Fruit fly (Drosophila melanogaster) whole organism, embryonic: ENCODE data around the gene CG9577.

Experiments
- Bgb ChIP-seq: fragments of 200-800 bp; sonication (Bioruptor generic); IDR thresholded peaks from 2 replicates; pipeline ENCODE4 v1.3.6; 2022; ENCODE audit warnings: missing biosample characterization, missing genetic modification characterization; ENCODE audit not compliant: partially characterized antibody
- CG10321 ChIP-seq: fragments of 200-800 bp; sonication (Bioruptor generic); IDR thresholded peaks from 2 replicates; pipeline ENCODE4 v1.3.6; 2022; ENCODE audit warnings: missing biosample characterization, missing genetic modification characterization
- CG11398 ChIP-seq: fragments of 200-800 bp; sonication (Bioruptor generic); optimal IDR thresholded peaks from 2 replicates; lab custom pipeline; 2016; ENCODE audit warnings: missing biosample characterization, missing genetic modification characterization
- CG11456 ChIP-seq: fragments of 200-800 bp; sonication (Bioruptor generic); IDR thresholded peaks from 3 replicates; pipeline ENCODE4 v1.3.6; 2022; ENCODE audit warnings: missing biosample characterization, missing genetic modification characterization
- CG12155 ChIP-seq: fragments of 200-800 bp; sonication (Bioruptor generic); optimal IDR thresholded peaks from 3 replicates; lab custom pipeline; 2016; ENCODE audit warnings: missing biosample characterization, missing genetic modification characterization
- CG12942 ChIP-seq: fragments of 200-800 bp; sonication (Bioruptor generic); optimal IDR thresholded peaks from 3 replicates; lab custom pipeline; 2016; ENCODE audit warnings: missing biosample characterization, missing genetic modification characterization
- CG14965 ChIP-seq: fragments of 200-800 bp; sonication (Bioruptor generic); optimal IDR thresholded peaks from 2 replicates; lab custom pipeline; 2016; ENCODE audit warnings: missing biosample characterization, missing genetic modification characterization, borderline replicate concordance
- CG2116 ChIP-seq: fragments of 200-800 bp; sonication (Bioruptor generic); optimal IDR thresholded peaks from 3 replicates; lab custom pipeline; 2018; ENCODE audit warnings: missing biosample characterization, mild to moderate bottlenecking, missing genetic modification characterization
- CG2202 ChIP-seq: fragments of 200-800 bp; sonication (Bioruptor generic); optimal IDR thresholded peaks from 2 replicates; lab custom pipeline; 2018; ENCODE audit warnings: missing biosample characterization, mild to moderate bottlenecking, missing genetic modification characterization
- CG2712 ChIP-seq: fragments of 200-800 bp; optimal IDR thresholded peaks from 3 replicates; lab custom pipeline; 2019; ENCODE audit warnings: missing biosample characterization, mild to moderate bottlenecking, missing genetic modification characterization, moderate library complexity
- CG2889 ChIP-seq: fragments of 200-800 bp; sonication (Bioruptor generic); IDR thresholded peaks from 3 replicates; pipeline ENCODE4 v1.3.6; 2022; ENCODE audit warnings: missing biosample characterization, missing genetic modification characterization
- CG3065 ChIP-seq: fragments of 200-800 bp; sonication (Bioruptor generic); optimal IDR thresholded peaks from 2 replicates; lab custom pipeline; 2016; ENCODE audit warnings: missing biosample characterization, missing genetic modification characterization
- CG31365 ChIP-seq: fragments of 200-800 bp; sonication (Bioruptor generic); optimal IDR thresholded peaks from 2 replicates; lab custom pipeline; 2018; ENCODE audit warnings: missing biosample characterization, mild to moderate bottlenecking, missing genetic modification characterization
- CG31388 ChIP-seq: fragments of 200-800 bp; sonication (Bioruptor generic); optimal IDR thresholded peaks from 2 replicates; lab custom pipeline; 2016; ENCODE audit warnings: missing biosample characterization, missing genetic modification characterization
- CG3726 ChIP-seq: fragments of 200-800 bp; sonication (Bioruptor generic); IDR thresholded peaks from 3 replicates; pipeline ENCODE4, ENCODE4 v1.3.6; 2022; ENCODE audit warnings: missing biosample characterization, missing genetic modification characterization
- CG42726 ChIP-seq: fragments of 200-800 bp; sonication (Bioruptor generic); IDR thresholded peaks from 2 replicates; pipeline ENCODE4 v1.3.6; 2022; ENCODE audit warnings: missing biosample characterization, missing genetic modification characterization; ENCODE audit not compliant: partially characterized antibody
- CG7271 ChIP-seq: fragments of 200-800 bp; sonication (Bioruptor generic); optimal IDR thresholded peaks from 2 replicates; lab custom pipeline; 2018; ENCODE audit warnings: missing biosample characterization, mild to moderate bottlenecking, missing genetic modification characterization, moderate library complexity
- CG7556 ChIP-seq: fragments of 200-800 bp; sonication (Bioruptor generic); optimal IDR thresholded peaks from 2 replicates; lab custom pipeline; 2017; ENCODE audit warnings: missing biosample characterization, mild to moderate bottlenecking, missing genetic modification characterization
- CG7745 ChIP-seq: fragments of 200-800 bp; sonication (Bioruptor generic); optimal IDR thresholded peaks from 2 replicates; lab custom pipeline; 2018; ENCODE audit warnings: missing biosample characterization, mild to moderate bottlenecking, missing genetic modification characterization, moderate library complexity
- CG8359 ChIP-seq: fragments of 200-800 bp; sonication (Bioruptor generic); optimal IDR thresholded peaks from 2 replicates; lab custom pipeline; 2017; ENCODE audit warnings: missing biosample characterization, mild to moderate bottlenecking, missing genetic modification characterization, borderline replicate concordance
- CG8944 ChIP-seq: fragments of 200-800 bp; sonication (Bioruptor generic); optimal IDR thresholded peaks from 3 replicates; lab custom pipeline; 2016; ENCODE audit warnings: missing biosample characterization, missing genetic modification characterization
- D ChIP-seq, 2 experiments: fragments of 200-800 bp in 1 of 2; fragments of >200 bp in 1 of 2; sonication (Bioruptor generic) in 1 of 2; optimal IDR thresholded peaks; 2 replicates in 1 of 2; 3 replicates in 1 of 2; lab custom pipeline; 2017; ENCODE audit warnings: mild to moderate bottlenecking in 1 of 2, missing biosample characterization in 1 of 2, missing genetic modification characterization in 1 of 2, missing genetic modification reagents in 1 of 2
- HLH54F ChIP-seq: fragments of 200-800 bp; sonication (Bioruptor generic); optimal IDR thresholded peaks from 3 replicates; lab custom pipeline; 2016; ENCODE audit warnings: missing biosample characterization, missing genetic modification characterization
- Hmx ChIP-seq: fragments of 200-800 bp; sonication (Bioruptor generic); optimal IDR thresholded peaks from 2 replicates; lab custom pipeline; 2016; ENCODE audit warnings: missing biosample characterization, missing genetic modification characterization
- Hr78 ChIP-seq, 2 experiments: fragments of 200-800 bp in 1 of 2; fragments of >200 bp in 1 of 2; sonication (Bioruptor generic) in 1 of 2; optimal IDR thresholded peaks; 2 replicates each; lab custom pipeline; 2017 to 2019; ENCODE audit warnings: missing biosample characterization in 2 of 2, missing genetic modification characterization in 2 of 2, mild to moderate bottlenecking in 1 of 2, moderate library complexity in 1 of 2
- NC2α ChIP-seq: fragments of 200-800 bp; sonication (Bioruptor generic); optimal IDR thresholded peaks from 2 replicates; lab custom pipeline; 2016; ENCODE audit warnings: missing biosample characterization, missing genetic modification characterization
- Nf-YA ChIP-seq: fragments of 200-800 bp; sonication (Bioruptor generic); IDR thresholded peaks from 2 replicates; pipeline ENCODE4 v1.3.6; 2022; ENCODE audit warnings: missing biosample characterization, missing genetic modification characterization
- Scr ChIP-seq: fragments of 200-800 bp; sonication (Bioruptor generic); IDR thresholded peaks from 2 replicates; pipeline ENCODE4 v1.3.6; 2022; ENCODE audit warnings: missing biosample characterization, missing genetic modification characterization; ENCODE audit not compliant: partially characterized antibody
- Side ChIP-seq: fragments of 200-800 bp; sonication (Bioruptor generic); optimal IDR thresholded peaks from 2 replicates; lab custom pipeline; 2016; ENCODE audit warnings: missing biosample characterization, missing genetic modification characterization
- Sox100B ChIP-seq: fragments of 200-800 bp; sonication (Bioruptor generic); optimal IDR thresholded peaks from 3 replicates; lab custom pipeline; 2018; ENCODE audit warnings: missing biosample characterization, mild to moderate bottlenecking, missing genetic modification characterization
- Sry-β ChIP-seq: fragments of 200-800 bp; sonication (Bioruptor generic); optimal IDR thresholded peaks from 2 replicates; lab custom pipeline; 2018; ENCODE audit warnings: missing biosample characterization, mild to moderate bottlenecking, missing genetic modification characterization, moderate library complexity
- Usf ChIP-seq: fragments of 200-800 bp; sonication (Bioruptor generic); optimal IDR thresholded peaks from 2 replicates; lab custom pipeline; 2017; ENCODE audit warnings: missing genotype, missing biosample characterization, missing genetic modification characterization
- Xbp1 ChIP-seq: fragments of 200-800 bp; sonication (Bioruptor generic); optimal IDR thresholded peaks from 3 replicates; lab custom pipeline; 2016; ENCODE audit warnings: missing biosample characterization, mild to moderate bottlenecking, missing genetic modification characterization
- YL-1 ChIP-seq: fragments of 200-800 bp; sonication (Bioruptor generic); optimal IDR thresholded peaks from 3 replicates; lab custom pipeline; 2017; ENCODE audit warnings: missing biosample characterization, mild to moderate bottlenecking, missing genetic modification characterization
- bab2 ChIP-seq: fragments of 200-800 bp; sonication (Bioruptor generic); optimal IDR thresholded peaks from 2 replicates; lab custom pipeline; 2016; ENCODE audit warnings: missing biosample characterization, missing genetic modification characterization
- crp ChIP-seq, 2 experiments: fragments of 200-800 bp; sonication (Bioruptor generic); optimal IDR thresholded peaks; 2 replicates in 1 of 2; 3 replicates in 1 of 2; lab custom pipeline; 2017; ENCODE audit warnings: missing biosample characterization in 2 of 2, missing genetic modification characterization in 2 of 2, mild to moderate bottlenecking in 1 of 2, moderate library complexity in 1 of 2
- da ChIP-seq: fragments of 200-800 bp; sonication (Bioruptor generic); optimal IDR thresholded peaks from 2 replicates; lab custom pipeline; 2016; ENCODE audit warnings: missing biosample characterization, missing genetic modification characterization
- dpn ChIP-seq, 2 experiments: fragments of 200-800 bp; sonication (Bioruptor generic); optimal IDR thresholded peaks; 3 replicates each; lab custom pipeline; 2016; ENCODE audit warnings: missing biosample characterization in 2 of 2, missing genetic modification characterization in 2 of 2
- eyg ChIP-seq: fragments of 200-800 bp; sonication (Bioruptor generic); optimal IDR thresholded peaks from 3 replicates; lab custom pipeline; 2016; ENCODE audit warnings: missing biosample characterization, missing genetic modification characterization
- jigr1 ChIP-seq: fragments of 200-800 bp; sonication (Bioruptor generic); IDR thresholded peaks from 3 replicates; pipeline ENCODE4 v1.3.6; 2022; ENCODE audit warnings: missing biosample characterization, missing genetic modification characterization
- lbe ChIP-seq: fragments of 200-800 bp; sonication (Bioruptor generic); optimal IDR thresholded peaks from 2 replicates; lab custom pipeline; 2016; ENCODE audit warnings: missing biosample characterization, mild to moderate bottlenecking, missing genetic modification characterization
- maf-S ChIP-seq: fragments of 200-800 bp; sonication (Bioruptor generic); optimal IDR thresholded peaks from 2 replicates; lab custom pipeline; 2016; ENCODE audit warnings: missing biosample characterization, missing genetic modification characterization
- pfk ChIP-seq: fragments of 200-800 bp; sonication (Bioruptor generic); optimal IDR thresholded peaks from 2 replicates; lab custom pipeline; 2018; ENCODE audit warnings: missing biosample characterization, mild to moderate bottlenecking, missing genetic modification characterization, moderate library complexity
- prd ChIP-seq, 3 experiments: fragments of >200 bp in 2 of 3; fragments of 200-800 bp in 1 of 3; sonication (Bioruptor generic) in 1 of 3; optimal IDR thresholded peaks in 2 of 3; IDR thresholded peaks in 1 of 3; 2 replicates in 2 of 3; 3 replicates in 1 of 3; pipeline versions ENCODE4 v1.3.6 to Lab custom; 2017 to 2022; ENCODE audit warnings: missing biosample characterization in 1 of 3, missing genetic modification characterization in 1 of 3
- sqz ChIP-seq: fragments of 200-800 bp; sonication (Bioruptor generic); optimal IDR thresholded peaks from 3 replicates; lab custom pipeline; 2018; ENCODE audit warnings: missing biosample characterization, mild to moderate bottlenecking, missing genetic modification characterization
- tna ChIP-seq: fragments of 200-800 bp; sonication (Bioruptor generic); IDR thresholded peaks from 2 replicates; pipeline ENCODE4 v1.3.6; 2022; ENCODE audit warnings: missing biosample characterization, missing genetic modification characterization; ENCODE audit not compliant: partially characterized antibody
- ttk ChIP-seq: fragments of 200-800 bp; sonication (Bioruptor generic); IDR thresholded peaks from 2 replicates; pipeline ENCODE4 v2.1.2; 2022; ENCODE audit warnings: missing biosample characterization, missing genetic modification characterization
- zen ChIP-seq: fragments of 200-800 bp; sonication (Bioruptor generic); optimal IDR thresholded peaks from 3 replicates; lab custom pipeline; 2018; ENCODE audit warnings: missing biosample characterization, mild to moderate bottlenecking, missing genetic modification characterization, moderate library complexity
- zfh1 ChIP-seq: fragments of 200-800 bp; sonication (Bioruptor generic); IDR thresholded peaks from 3 replicates; pipeline ENCODE4 v1.3.6; 2022; ENCODE audit warnings: missing biosample characterization, missing genetic modification characterization

The CG9577 gene

DNA sequence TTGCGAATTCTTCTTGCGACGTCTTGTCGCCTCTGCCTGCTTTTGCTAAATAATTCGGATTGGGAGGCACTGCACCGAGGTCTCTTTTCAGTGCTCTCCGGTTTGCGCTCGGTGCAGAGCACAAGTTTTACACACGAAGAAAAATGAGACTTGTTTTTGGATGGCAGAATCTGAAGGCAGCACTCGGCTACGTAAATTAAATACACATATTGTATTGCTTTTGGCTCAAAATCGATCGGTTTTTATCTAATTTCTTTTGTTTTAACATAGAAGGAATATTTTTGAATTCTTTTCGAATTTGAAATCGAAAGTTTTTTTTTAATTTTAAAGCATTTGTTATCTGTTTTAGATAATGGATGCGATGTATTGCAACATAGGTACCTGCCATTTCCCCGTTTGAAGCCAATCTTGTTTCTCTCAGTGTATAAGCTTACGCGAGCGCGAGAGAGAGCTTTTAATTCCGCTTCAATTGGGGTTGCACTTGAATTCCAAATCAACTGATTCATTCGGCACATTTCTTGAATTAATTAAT, 7.1 kb downstream of the CG9577 start, which contains the start of gene AnxB10 (continued):
- TF ChIP-seq jigr1 (peak; percentile 40; the same call in 2 of the 3 replicates), CG8359 (no peak), CG2202 (tag; lab: Kevin White, UChicago) (no peak), Side (GFP tag; lab: Kevin White, UChicago) (peak; percentile 21), zfh1 (GFP tag; lab: Robert Waterston, UW) (0 out of 3 replicates have a peak, but pooled peaks have one; percentile 8), Sox100B (GFP tag; lab: Kevin White, UChicago) (peak; percentile 82), tna (GFP tag; lab: Robert Waterston, UW) (no peak), CG7745 (no peak), CG31388 (GFP tag; lab: Kevin White, UChicago) (no peak), Hmx (GFP tag; lab: Kevin White, UChicago) (no peak), Hr78 (GFP tag; optimal IDR thresholded peaks at IDR 0.05; lab: Kevin White, UChicago) (no peak), Scr (GFP tag; lab: Robert Waterston, UW) (no peak), CG12942 (GFP tag; lab: Kevin White, UChicago) (no peak), Nf-YA (GFP tag; lab: Robert Waterston, UW) (no peak), Usf (GFP tag; lab: Kevin White, UChicago) (peak; percentile 2), CG3726 (no peak), zen (no peak), CG10321 (GFP tag; lab: Robert Waterston, UW) (no peak), ttk (GFP tag; lab: Robert Waterston, UW) (peak; percentile 59), D (optimal IDR thresholded peaks at IDR 0.05; lab: Kevin White, UChicago) (no peak), D (GFP tag; optimal IDR thresholded peaks at IDR 0.05; lab: Kevin White, UChicago) (peak; percentile 49), pfk (GFP tag; lab: Kevin White, UChicago) (no peak), da (GFP tag; lab: Kevin White, UChicago) (no peak), CG14965 (GFP tag; lab: Kevin White, UChicago) (no peak), Bgb (GFP tag; lab: Robert Waterston, UW) (no peak), CG7556 (GFP tag; lab: Kevin White, UChicago) (peak; percentile 58), CG31365 (no peak), sqz (GFP tag; lab: Kevin White, UChicago) (no peak), CG11456 (GFP tag; lab: Robert Waterston, UW) (no peak), lbe (GFP tag; lab: Kevin White, UChicago) (peak; percentile 82), crp (GFP tag; optimal IDR thresholded peaks at IDR 0.05; lab: Kevin White, UChicago) (no peak), bab2 (peak; percentile 31), CG2712 (peak; percentile 61), maf-S (GFP tag; lab: Kevin White, UChicago) (peak; percentile 12), CG42726 (GFP tag; lab: Robert Waterston, UW) (no peak), dpn (GFP tag; optimal IDR thresholded peaks at IDR 0.05; lab: Kevin White, UChicago) (peak; percentile 40 to 44), CG3065 (GFP tag; lab: Kevin White, UChicago) (no peak), NC2α (no peak), YL-1 (GFP tag; lab: Kevin White, UChicago) (no peak), CG2116 (GFP tag; lab: Kevin White, UChicago) (no peak), CG7271 (tag; lab: Kevin White, UChicago) (no peak), CG8944 (peak; percentile 47), CG11398 (GFP tag; lab: Kevin White, UChicago) (no peak), prd (optimal IDR thresholded peaks at IDR 0.05; lab: Kevin White, UChicago) (no peak), prd (GFP tag; IDR thresholded peaks at IDR 0.05; lab: Robert Waterston, UW) (peak; percentile 44; the same call in 2 of the 3 replicates), HLH54F (peak; percentile 36), eyg (no peak), Xbp1 (GFP tag; lab: Kevin White, UChicago) (peak; percentile 68), CG12155 (GFP tag; lab: Kevin White, UChicago) (peak; percentile 43), CG2889 (GFP tag; lab: Robert Waterston, UW) (no peak), Sry-β (GFP tag; lab: Kevin White, UChicago) (no peak)
